Fruit fly (Drosophila melanogaster) whole organism, pupa: ENCODE measurements around the gene CG13609.
A peak's percentile ranks its signal among the peaks of the same experiment; 100 is the strongest.

Experiments
- CG10348 ChIP-seq: fragments of 200-800 bp; sonication (Bioruptor generic); IDR thresholded peaks from 2 replicates; pipeline ENCODE4 v1.3.6; 2022; ENCODE audit warnings: missing biosample characterization, missing genetic modification characterization
- CG12605 ChIP-seq: fragments of 200-800 bp; sonication (Bioruptor generic); IDR thresholded peaks from 2 replicates; pipeline ENCODE4 v1.3.6; 2022; ENCODE audit warnings: missing biosample characterization, missing genetic modification characterization
- CG13204 ChIP-seq: fragments of 200-800 bp; sonication (Bioruptor generic); optimal IDR thresholded peaks from 2 replicates; lab custom pipeline; 2018; ENCODE audit warnings: missing biosample characterization, mild to moderate bottlenecking, missing genetic modification characterization, moderate library complexity
- CG14655 ChIP-seq: fragments of 200-800 bp; sonication (Bioruptor generic); optimal IDR thresholded peaks from 3 replicates; lab custom pipeline; 2017; ENCODE audit warnings: mild to moderate bottlenecking, missing biosample characterization, missing genetic modification reagents, missing genetic modification characterization
- CG15710 ChIP-seq: fragments of 200-800 bp; sonication (Bioruptor generic); optimal IDR thresholded peaks from 2 replicates; lab custom pipeline; 2018; ENCODE audit warnings: missing biosample characterization, mild to moderate bottlenecking, missing genetic modification characterization, moderate library complexity
- CG17806 ChIP-seq: fragments of 200-800 bp; sonication (Bioruptor generic); optimal IDR thresholded peaks from 2 replicates; lab custom pipeline; 2018; ENCODE audit warnings: missing biosample characterization, mild to moderate bottlenecking, missing genetic modification characterization, moderate library complexity
- CG32121 ChIP-seq: fragments of 200-800 bp; sonication (Bioruptor generic); IDR thresholded peaks from 2 replicates; pipeline ENCODE4 v1.3.6; 2022; ENCODE audit warnings: missing biosample characterization, missing genetic modification characterization
- CG34367 ChIP-seq: fragments of 200-800 bp; sonication (Bioruptor generic); optimal IDR thresholded peaks from 2 replicates; lab custom pipeline; 2018; ENCODE audit warnings: missing biosample characterization, mild to moderate bottlenecking, missing genetic modification characterization
- CG4496 ChIP-seq: fragments of 200-800 bp; sonication (Bioruptor generic); IDR thresholded peaks from 3 replicates; pipeline ENCODE4 v1.3.6; 2022; ENCODE audit warnings: missing biosample characterization, missing genetic modification characterization
- CG8159 ChIP-seq: fragments of 200-800 bp; sonication (Bioruptor generic); optimal IDR thresholded peaks from 3 replicates; lab custom pipeline; 2018; ENCODE audit warnings: missing biosample characterization, mild to moderate bottlenecking, missing genetic modification characterization, moderate library complexity
- CG8301 ChIP-seq: fragments of 200-800 bp; sonication (Bioruptor generic); optimal IDR thresholded peaks from 2 replicates; lab custom pipeline; 2018; ENCODE audit warnings: missing biosample characterization, mild to moderate bottlenecking, missing genetic modification characterization
- CG9948 ChIP-seq: fragments of 200-800 bp; sonication (Bioruptor generic); optimal IDR thresholded peaks from 2 replicates; lab custom pipeline; 2018; ENCODE audit warnings: missing biosample characterization, mild to moderate bottlenecking, missing genetic modification characterization, moderate library complexity
- D1 ChIP-seq: fragments of 200-800 bp; sonication (Bioruptor generic); optimal IDR thresholded peaks from 2 replicates; lab custom pipeline; 2018; ENCODE audit warnings: missing biosample characterization, mild to moderate bottlenecking, missing genetic modification characterization, moderate library complexity
- EcR ChIP-seq: fragments of 200-800 bp; sonication (Bioruptor generic); optimal IDR thresholded peaks from 3 replicates; lab custom pipeline; 2019; ENCODE audit warnings: missing biosample characterization, missing genetic modification characterization, mild to moderate bottlenecking, moderate library complexity, missing genetic modification reagents
- Ets98B ChIP-seq: fragments of 200-800 bp; sonication (Bioruptor generic); IDR thresholded peaks from 2 replicates; pipeline ENCODE4 v1.3.6; 2022; ENCODE audit warnings: missing biosample characterization, missing genetic modification characterization
- Pif1A ChIP-seq: fragments of 200-800 bp; sonication (Bioruptor generic); optimal IDR thresholded peaks from 3 replicates; lab custom pipeline; 2016; ENCODE audit warnings: missing biosample characterization, missing genetic modification characterization
- Pif1B ChIP-seq: fragments of 200-800 bp; sonication (Bioruptor generic); optimal IDR thresholded peaks from 3 replicates; lab custom pipeline; 2016; ENCODE audit warnings: missing biosample characterization, missing genetic modification characterization
- Snoo ChIP-seq: fragments of 200-800 bp; sonication (Bioruptor generic); optimal IDR thresholded peaks from 3 replicates; lab custom pipeline; 2017; ENCODE audit warnings: missing biosample characterization, mild to moderate bottlenecking, missing genetic modification characterization, inconsistent platforms
- fd96Ca ChIP-seq: fragments of 200-800 bp; sonication (Bioruptor generic); IDR thresholded peaks from 3 replicates; pipeline ENCODE4 v1.3.6; 2022; ENCODE audit warnings: missing biosample characterization, missing genetic modification characterization
- gl ChIP-seq: fragments of 200-800 bp; sonication (Bioruptor generic); optimal IDR thresholded peaks from 2 replicates; lab custom pipeline; 2018; ENCODE audit warnings: missing biosample characterization, mild to moderate bottlenecking, missing genetic modification characterization
- rn ChIP-seq: fragments of 200-800 bp; sonication (Bioruptor generic); IDR thresholded peaks from 2 replicates; pipeline ENCODE4 v1.3.6; 2022; ENCODE audit warnings: missing biosample characterization, missing genetic modification characterization

The CG13609 gene

dm6 chr3R:24226744-24227143, at the start of gene CG13609, which contains the start of gene Spps:
TSS of gene CG13609 (plus strand) at chr3R:24227023.
TSS of gene Spps (minus strand) at chr3R:24226934.
- TF ChIP-seq CG32121 (GFP tag; lab: Robert Waterston, UW) (no peak), Snoo (peak; percentile 21)

- no peak for TF ChIP-seq gl (tag; lab: Kevin White, UChicago)
- no peak for TF ChIP-seq CG13204 (GFP tag; lab: Kevin White, UChicago)
- TF ChIP-seq D1 = no peak
- no peak for TF ChIP-seq Ets98B (GFP tag; lab: Robert Waterston, UW)
- TF ChIP-seq CG12605 (GFP tag; lab: Robert Waterston, UW) = no peak
- TF ChIP-seq CG15710 (tag; lab: Kevin White, UChicago) = no peak
- TF ChIP-seq CG10348 (GFP tag; lab: Robert Waterston, UW) = no peak
- TF ChIP-seq Pif1A = no peak
- no peak for TF ChIP-seq CG4496 (GFP tag; lab: Robert Waterston, UW)
- TF ChIP-seq CG8159 (tag; lab: Kevin White, UChicago) = no peak
- no peak for TF ChIP-seq CG17806 (tag; lab: Kevin White, UChicago)
- no peak for TF ChIP-seq EcR (GFP tag; lab: Kevin White, UChicago)
- TF ChIP-seq Snoo = no peak
- TF ChIP-seq rn (GFP tag; lab: Robert Waterston, UW) = no peak
- TF ChIP-seq CG14655 (GFP tag; lab: Kevin White, UChicago) = no peak
- TF ChIP-seq CG9948 = no peak
- no peak for TF ChIP-seq CG34367 (tag; lab: Kevin White, UChicago)
- TF ChIP-seq CG8301 = no peak
- no peak for TF ChIP-seq CG32121 (GFP tag; lab: Robert Waterston, UW)
- TF ChIP-seq, all 21 proteins: peak for 0
These were observed 40.6 kb upstream of the CG13609 start, which contains the start of gene mora for dm6 chr3R:24186188-24186587. TSS of gene mora (plus strand) at chr3R:24186359.

- TF ChIP-seq Ets98B (GFP tag; lab: Robert Waterston, UW) (peak; percentile 81), CG8301 (peak; percentile 38), fd96Ca (GFP tag; lab: Robert Waterston, UW) (peak; percentile 91), EcR (GFP tag; lab: Kevin White, UChicago) (no peak), D1 (no peak), gl (tag; lab: Kevin White, UChicago) (no peak), CG15710 (tag; lab: Kevin White, UChicago) (peak; percentile 57), CG12605 (GFP tag; lab: Robert Waterston, UW) (no peak), CG17806 (tag; lab: Kevin White, UChicago) (peak; percentile 18), CG8159 (tag; lab: Kevin White, UChicago) (no peak), CG13204 (GFP tag; lab: Kevin White, UChicago) (no peak), CG14655 (GFP tag; lab: Kevin White, UChicago) (no peak), Pif1A (no peak), rn (GFP tag; lab: Robert Waterston, UW) (no peak), Snoo (no peak), CG32121 (GFP tag; lab: Robert Waterston, UW) (peak; percentile 77), CG4496 (GFP tag; lab: Robert Waterston, UW) (peak; percentile 61; the same call in 2 of the 3 replicates), Pif1B (GFP tag; lab: Kevin White, UChicago) (peak; percentile 33), CG9948 (no peak), CG10348 (GFP tag; lab: Robert Waterston, UW) (no peak), CG34367 (tag; lab: Kevin White, UChicago) (peak; percentile 26)
These were observed 38.2 kb upstream of the CG13609 start, which contains the start of gene CG5515 for dm6 chr3R:24188619-24189018. TSS of gene CG5515 (minus strand) at chr3R:24188896.

- TF ChIP-seq CG13204 (GFP tag; lab: Kevin White, UChicago) = no peak
- no peak for TF ChIP-seq EcR (GFP tag; lab: Kevin White, UChicago)
- peak; percentile 93 for TF ChIP-seq Ets98B (GFP tag; lab: Robert Waterston, UW)
- peak; percentile 96 for TF ChIP-seq CG17806 (tag; lab: Kevin White, UChicago)
- no peak for TF ChIP-seq Pif1A
- peak; percentile 88 for TF ChIP-seq Pif1B (GFP tag; lab: Kevin White, UChicago)
- peak; percentile 83 for TF ChIP-seq rn (GFP tag; lab: Robert Waterston, UW)
- peak; percentile 97 for TF ChIP-seq CG9948
- TF ChIP-seq CG34367 (tag; lab: Kevin White, UChicago) = peak; percentile 94
- peak; percentile 90 for TF ChIP-seq gl (tag; lab: Kevin White, UChicago)
- peak; percentile 97 for TF ChIP-seq CG8159 (tag; lab: Kevin White, UChicago)
- peak; percentile 90 for TF ChIP-seq CG12605 (GFP tag; lab: Robert Waterston, UW)
- peak; percentile 90 for TF ChIP-seq CG10348 (GFP tag; lab: Robert Waterston, UW)
- TF ChIP-seq D1 = no peak
- TF ChIP-seq Snoo = peak; percentile 94
- no peak for TF ChIP-seq CG14655 (GFP tag; lab: Kevin White, UChicago)
- TF ChIP-seq CG15710 (tag; lab: Kevin White, UChicago) = peak; percentile 96
- TF ChIP-seq CG32121 (GFP tag; lab: Robert Waterston, UW) = peak; percentile 94
- TF ChIP-seq CG8301 = peak; percentile 95
- TF ChIP-seq CG4496 (GFP tag; lab: Robert Waterston, UW) = peak; percentile 97
- peak; percentile 54; the same call in 2 of the 3 replicates for TF ChIP-seq fd96Ca (GFP tag; lab: Robert Waterston, UW)
These were observed 33.4 kb upstream of the CG13609 start, which contains the start of the genes SMC6 and CG6204 for dm6 chr3R:24193373-24193879. TSS of gene SMC6 (minus strand) at chr3R:24193423. TSS of gene CG6204 (plus strand) at chr3R:24193832.

- TF ChIP-seq CG8159 (tag; lab: Kevin White, UChicago) = no peak
- TF ChIP-seq fd96Ca (GFP tag; lab: Robert Waterston, UW) = no peak
- TF ChIP-seq CG13204 (GFP tag; lab: Kevin White, UChicago) = no peak
- TF ChIP-seq CG32121 (GFP tag; lab: Robert Waterston, UW) = no peak
- TF ChIP-seq CG9948 = no peak
- no peak for TF ChIP-seq CG4496 (GFP tag; lab: Robert Waterston, UW)
- TF ChIP-seq CG12605 (GFP tag; lab: Robert Waterston, UW) = no peak
- TF ChIP-seq CG14655 (GFP tag; lab: Kevin White, UChicago) = no peak
- TF ChIP-seq Pif1B (GFP tag; lab: Kevin White, UChicago) = no peak
- TF ChIP-seq CG34367 (tag; lab: Kevin White, UChicago) = no peak
- TF ChIP-seq EcR (GFP tag; lab: Kevin White, UChicago) = no peak
- no peak for TF ChIP-seq gl (tag; lab: Kevin White, UChicago)
- no peak for TF ChIP-seq CG15710 (tag; lab: Kevin White, UChicago)
- no peak for TF ChIP-seq Pif1A
- no peak for TF ChIP-seq Ets98B (GFP tag; lab: Robert Waterston, UW)
- TF ChIP-seq CG17806 (tag; lab: Kevin White, UChicago) = no peak
- TF ChIP-seq CG10348 (GFP tag; lab: Robert Waterston, UW) = no peak
These were observed 24.1 kb upstream of the CG13609 start for dm6 chr3R:24202723-24203122.
